Fruit fly (Drosophila melanogaster): Measurements from ENCODE around the gene CG14073.

dm6 chr3L:18769782-18770181, 50.7 kb downstream of the CG14073 start:
- TF ChIP-seq CG2712 (tag; optimal IDR thresholded peaks at IDR 0.05) (no peak), kay (GFP tag; optimal IDR thresholded peaks at IDR 0.05) (no peak), CG1602 (GFP tag; optimal IDR thresholded peaks at IDR 0.05) (no peak), E2f2 (GFP tag; IDR thresholded peaks at IDR 0.05) (no peak)

All from whole organism, embryonic.